Fruit fly (Drosophila melanogaster) whole organism, embryonic: Measurements from ENCODE around the gene CG11095.

Experiments used
- Asciz ChIP-seq: fragments of 200-800 bp; sonication (Bioruptor generic); optimal IDR thresholded peaks from 2 replicates; lab custom pipeline; 2017; ENCODE audit warnings: missing biosample characterization, mild to moderate bottlenecking, missing genetic modification characterization, missing genetic modification reagents
- Atf-2 ChIP-seq: fragments of 200-800 bp; sonication (Bioruptor generic); optimal IDR thresholded peaks from 2 replicates; lab custom pipeline; 2016; ENCODE audit warnings: missing biosample characterization, missing genetic modification characterization
- Awh ChIP-seq: fragments of 200-800 bp; sonication (Bioruptor generic); IDR thresholded peaks from 2 replicates; pipeline ENCODE4, ENCODE4 v1.3.6; 2022; ENCODE audit warnings: missing biosample characterization, missing genetic modification characterization
- B-H2 ChIP-seq: fragments of 200-800 bp; sonication (Bioruptor generic); optimal IDR thresholded peaks from 2 replicates; lab custom pipeline; 2018; ENCODE audit warnings: missing biosample characterization, mild to moderate bottlenecking, missing genetic modification characterization
- Bgb ChIP-seq: fragments of 200-800 bp; sonication (Bioruptor generic); IDR thresholded peaks from 2 replicates; pipeline ENCODE4 v1.3.6; 2022; ENCODE audit warnings: missing biosample characterization, missing genetic modification characterization; ENCODE audit not compliant: partially characterized antibody
- Blimp-1 ChIP-seq: fragments of 200-800 bp; sonication (Bioruptor generic); optimal IDR thresholded peaks from 3 replicates; lab custom pipeline; 2018; ENCODE audit warnings: missing biosample characterization, missing genetic modification characterization, mild to moderate bottlenecking, moderate library complexity, missing genetic modification reagents
- CG10267 ChIP-seq: fragments of 200-800 bp; sonication (Bioruptor generic); optimal IDR thresholded peaks from 2 replicates; lab custom pipeline; 2018; ENCODE audit warnings: missing biosample characterization, mild to moderate bottlenecking, missing genetic modification characterization, moderate library complexity
- CG10462 ChIP-seq: fragments of 200-800 bp; sonication (Bioruptor generic); optimal IDR thresholded peaks from 2 replicates; lab custom pipeline; 2016; ENCODE audit warnings: missing biosample characterization, missing genetic modification characterization
- CG12071 ChIP-seq: fragments of 200-800 bp; sonication (Bioruptor generic); optimal IDR thresholded peaks from 3 replicates; lab custom pipeline; 2018; ENCODE audit warnings: missing biosample characterization, mild to moderate bottlenecking, missing genetic modification characterization
- CG12659 ChIP-seq: fragments of 200-800 bp; sonication (Bioruptor generic); optimal IDR thresholded peaks from 3 replicates; lab custom pipeline; 2017; ENCODE audit warnings: mild to moderate bottlenecking, missing biosample characterization, missing genetic modification reagents, missing genetic modification characterization
- CG12942 ChIP-seq: fragments of 200-800 bp; sonication (Bioruptor generic); optimal IDR thresholded peaks from 3 replicates; lab custom pipeline; 2016; ENCODE audit warnings: missing biosample characterization, missing genetic modification characterization
- CG14014 ChIP-seq: fragments of 200-800 bp; sonication (Bioruptor generic); IDR thresholded peaks from 2 replicates; pipeline ENCODE4 v1.3.6; 2022; ENCODE audit warnings: missing biosample characterization, missing genetic modification characterization
- CG15479 ChIP-seq: fragments of 200-800 bp; sonication (Bioruptor generic); optimal IDR thresholded peaks from 3 replicates; lab custom pipeline; 2019; ENCODE audit warnings: missing biosample characterization, mild to moderate bottlenecking, missing genetic modification characterization, moderate library complexity
- CG16813 ChIP-seq: fragments of 200-800 bp; sonication (Bioruptor generic); IDR thresholded peaks from 3 replicates; pipeline ENCODE4 v1.3.6; 2022; ENCODE audit warnings: missing biosample characterization, missing genetic modification characterization; ENCODE audit not compliant: partially characterized antibody
- CG17186 ChIP-seq: fragments of 200-800 bp; sonication (Bioruptor generic); optimal IDR thresholded peaks from 3 replicates; lab custom pipeline; 2017; ENCODE audit warnings: missing biosample characterization, missing genetic modification reagents, missing genetic modification characterization
- CG17829 ChIP-seq: fragments of 200-800 bp; optimal IDR thresholded peaks from 2 replicates; lab custom pipeline; 2019; ENCODE audit warnings: missing biosample characterization, mild to moderate bottlenecking, missing genetic modification characterization, moderate library complexity
- CG2202 ChIP-seq: fragments of 200-800 bp; sonication (Bioruptor generic); optimal IDR thresholded peaks from 2 replicates; lab custom pipeline; 2018; ENCODE audit warnings: missing biosample characterization, mild to moderate bottlenecking, missing genetic modification characterization
- CG31224 ChIP-seq: fragments of 200-800 bp; sonication (Bioruptor generic); IDR thresholded peaks from 2 replicates; pipeline ENCODE4 v1.3.6; 2022; ENCODE audit warnings: missing biosample characterization, missing genetic modification characterization
- CG4424 ChIP-seq: fragments of 200-800 bp; sonication (Bioruptor generic); optimal IDR thresholded peaks from 3 replicates; lab custom pipeline; 2016; ENCODE audit warnings: missing biosample characterization, missing genetic modification characterization
- CG5180 ChIP-seq: fragments of 200-800 bp; sonication (Bioruptor generic); optimal IDR thresholded peaks from 3 replicates; lab custom pipeline; 2017; ENCODE audit warnings: missing biosample characterization, missing genetic modification characterization, mild to moderate bottlenecking, moderate library complexity, missing genetic modification reagents
- CG6683 ChIP-seq: fragments of 200-800 bp; sonication (Bioruptor generic); optimal IDR thresholded peaks from 2 replicates; lab custom pipeline; 2017; ENCODE audit warnings: missing biosample characterization, mild to moderate bottlenecking, missing genetic modification characterization, missing genetic modification reagents
- CkIIα-i1 ChIP-seq: fragments of 200-800 bp; sonication (Bioruptor generic); IDR thresholded peaks from 2 replicates; pipeline ENCODE4 v1.3.6; 2022; ENCODE audit warnings: missing biosample characterization, missing genetic modification characterization
- E2f1 ChIP-seq: fragments of 200-800 bp; sonication (Bioruptor generic); IDR thresholded peaks from 2 replicates; pipeline ENCODE4 v1.3.6; 2022; ENCODE audit warnings: missing biosample characterization, missing genetic modification characterization
- Fer1 ChIP-seq: fragments of 200-800 bp; sonication (Bioruptor generic); optimal IDR thresholded peaks from 2 replicates; lab custom pipeline; 2017; ENCODE audit warnings: missing biosample characterization, mild to moderate bottlenecking, missing genetic modification characterization
- HmgZ ChIP-seq: fragments of 200-800 bp; sonication (Bioruptor generic); optimal IDR thresholded peaks from 2 replicates; lab custom pipeline; 2018; ENCODE audit warnings: missing biosample characterization, mild to moderate bottlenecking, missing genetic modification characterization
- Mad ChIP-seq: fragments of 200-800 bp; sonication (Bioruptor generic); optimal IDR thresholded peaks from 2 replicates; lab custom pipeline; 2016; ENCODE audit warnings: missing biosample characterization, missing genetic modification characterization
- Vsx1 ChIP-seq: fragments of 200-800 bp; sonication (Bioruptor generic); optimal IDR thresholded peaks from 2 replicates; lab custom pipeline; 2017; ENCODE audit warnings: missing biosample characterization, mild to moderate bottlenecking, missing genetic modification characterization, missing genetic modification reagents
- az2 ChIP-seq: fragments of 200-800 bp; sonication (Bioruptor generic); optimal IDR thresholded peaks from 3 replicates; lab custom pipeline; 2016; ENCODE audit warnings: missing biosample characterization, missing genetic modification characterization
- bcd ChIP-seq: fragments of 200-800 bp; sonication (Bioruptor generic); optimal IDR thresholded peaks from 2 replicates; lab custom pipeline; 2017; ENCODE audit warnings: missing biosample characterization, mild to moderate bottlenecking, missing genetic modification characterization
- chn ChIP-seq: fragments of 200-800 bp; sonication (Bioruptor generic); optimal IDR thresholded peaks from 2 replicates; lab custom pipeline; 2016; ENCODE audit warnings: missing biosample characterization, missing genetic modification characterization
- cwo ChIP-seq: fragments of 200-800 bp; sonication (Bioruptor generic); optimal IDR thresholded peaks from 3 replicates; lab custom pipeline; 2017; ENCODE audit warnings: missing biosample characterization, missing genetic modification characterization, mild to moderate bottlenecking, moderate library complexity, missing genetic modification reagents
- emc ChIP-seq: fragments of 200-800 bp; sonication (Bioruptor generic); optimal IDR thresholded peaks from 2 replicates; lab custom pipeline; 2016; ENCODE audit warnings: missing biosample characterization, missing genetic modification characterization
- gem ChIP-seq: fragments of 200-800 bp; sonication (Bioruptor generic); optimal IDR thresholded peaks from 2 replicates; lab custom pipeline; 2019; ENCODE audit warnings: missing biosample characterization, mild to moderate bottlenecking, missing genetic modification characterization, moderate library complexity
- grn ChIP-seq: fragments of 200-800 bp; sonication (Bioruptor generic); optimal IDR thresholded peaks from 3 replicates; lab custom pipeline; 2017; ENCODE audit warnings: missing biosample characterization, missing genetic modification characterization
- her ChIP-seq: fragments of 200-800 bp; sonication (Bioruptor generic); optimal IDR thresholded peaks from 2 replicates; lab custom pipeline; 2016; ENCODE audit warnings: missing biosample characterization, missing genetic modification characterization
- ind ChIP-seq: fragments of 200-800 bp; sonication (Bioruptor generic); optimal IDR thresholded peaks from 3 replicates; lab custom pipeline; 2016; ENCODE audit warnings: missing biosample characterization, missing genetic modification characterization
- lilli ChIP-seq: fragments of 200-800 bp; sonication (Bioruptor generic); optimal IDR thresholded peaks from 3 replicates; lab custom pipeline; 2016; ENCODE audit warnings: missing biosample characterization, missing genetic modification characterization
- nau ChIP-seq: fragments of 200-800 bp; sonication (Bioruptor generic); optimal IDR thresholded peaks from 3 replicates; lab custom pipeline; 2017; ENCODE audit warnings: missing biosample characterization, mild to moderate bottlenecking, missing genetic modification characterization, missing genetic modification reagents
- odd ChIP-seq: fragments of 200-800 bp; sonication (Bioruptor generic); optimal IDR thresholded peaks from 2 replicates; lab custom pipeline; 2017; ENCODE audit warnings: missing biosample characterization, mild to moderate bottlenecking, missing genetic modification characterization
- org-1 ChIP-seq: fragments of 200-800 bp; sonication (Bioruptor generic); optimal IDR thresholded peaks from 2 replicates; lab custom pipeline; 2017; ENCODE audit warnings: missing biosample characterization, missing genetic modification characterization
- pb ChIP-seq: fragments of 200-800 bp; sonication (Bioruptor generic); optimal IDR thresholded peaks from 3 replicates; lab custom pipeline; 2016; ENCODE audit warnings: missing biosample characterization, missing genetic modification characterization
- row ChIP-seq: fragments of 200-800 bp; sonication (Bioruptor generic); IDR thresholded peaks from 3 replicates; pipeline ENCODE4 v1.3.6; 2022; ENCODE audit warnings: missing biosample characterization, missing genetic modification characterization
- salm ChIP-seq: fragments of 200-800 bp; sonication (Bioruptor generic); optimal IDR thresholded peaks from 2 replicates; lab custom pipeline; 2018; ENCODE audit warnings: missing biosample characterization, mild to moderate bottlenecking, missing genetic modification characterization
- schlank ChIP-seq: fragments of 200-800 bp; sonication (Bioruptor generic); optimal IDR thresholded peaks from 2 replicates; lab custom pipeline; 2018; ENCODE audit warnings: missing biosample characterization, mild to moderate bottlenecking, missing genetic modification characterization
- sens-2 ChIP-seq: fragments of 200-800 bp; sonication (Bioruptor generic); IDR thresholded peaks from 2 replicates; pipeline ENCODE4 v1.3.6; 2022; ENCODE audit warnings: missing biosample characterization, missing genetic modification characterization
- stwl ChIP-seq: fragments of 200-800 bp; sonication (Bioruptor generic); optimal IDR thresholded peaks from 3 replicates; lab custom pipeline; 2018; ENCODE audit warnings: missing biosample characterization, mild to moderate bottlenecking, missing genetic modification characterization, moderate library complexity
- tna ChIP-seq: fragments of 200-800 bp; sonication (Bioruptor generic); IDR thresholded peaks from 2 replicates; pipeline ENCODE4 v1.3.6; 2022; ENCODE audit warnings: missing biosample characterization, missing genetic modification characterization; ENCODE audit not compliant: partially characterized antibody
- trem ChIP-seq: fragments of 200-800 bp; optimal IDR thresholded peaks from 3 replicates; lab custom pipeline; 2019; ENCODE audit warnings: missing biosample characterization, mild to moderate bottlenecking, missing genetic modification characterization, moderate library complexity
- vfl ChIP-seq: fragments of 200-800 bp; sonication (Bioruptor generic); optimal IDR thresholded peaks from 2 replicates; lab custom pipeline; 2016; ENCODE audit warnings: missing biosample characterization, missing genetic modification characterization
- yki ChIP-seq: fragments of >200 bp; optimal IDR thresholded peaks from 3 replicates; lab custom pipeline; 2018
- z ChIP-seq: fragments of 200-800 bp; sonication (Bioruptor generic); IDR thresholded peaks from 3 replicates; pipeline ENCODE4 v1.3.6; 2022; ENCODE audit warnings: missing biosample characterization, missing genetic modification characterization

The CG11095 gene

dm6 chrX:13838892-13839291, 27.4 kb downstream of the CG11095 start (continued):
- TF ChIP-seq CG15479 (GFP tag; lab: Kevin White, UChicago) (peak; percentile 38), odd (GFP tag; lab: Kevin White, UChicago) (peak; percentile 35), CG10267 (peak; percentile 51), HmgZ (tag; lab: Kevin White, UChicago) (peak; percentile 30), schlank (tag; lab: Kevin White, UChicago) (peak; percentile 14), CkIIα-i1 (GFP tag; lab: Robert Waterston, UW) (no peak), Bgb (no peak), stwl (tag; lab: Kevin White, UChicago) (no peak), trem (tag; lab: Kevin White, UChicago) (peak; percentile 5), chn (GFP tag; lab: Kevin White, UChicago) (peak; percentile 75), CG16813 (GFP tag; lab: Robert Waterston, UW) (no peak), ind (GFP tag; lab: Kevin White, UChicago) (peak; percentile 83), E2f1 (GFP tag; lab: Robert Waterston, UW) (peak; percentile 71), org-1 (GFP tag; lab: Kevin White, UChicago) (peak; percentile 61), CG12659 (GFP tag; lab: Kevin White, UChicago) (peak; percentile 50), sens-2 (GFP tag; lab: Robert Waterston, UW) (peak; percentile 67), lilli (GFP tag; lab: Kevin White, UChicago) (peak; percentile 76), CG12071 (peak; percentile 75), Blimp-1 (GFP tag; lab: Kevin White, UChicago) (peak; percentile 72), tna (GFP tag; lab: Robert Waterston, UW) (no peak), CG12942 (GFP tag; lab: Kevin White, UChicago) (peak; percentile 32), CG17186 (peak; percentile 20), Mad (GFP tag; lab: Kevin White, UChicago) (peak; percentile 61), Asciz (GFP tag; lab: Kevin White, UChicago) (peak; percentile 57), nau (GFP tag; lab: Kevin White, UChicago) (peak; percentile 68), z (GFP tag; lab: Robert Waterston, UW) (0 out of 3 replicates have a peak, but pooled peaks have one; percentile 37), CG6683 (peak; percentile 1), bcd (GFP tag; lab: Kevin White, UChicago) (peak; percentile 78), salm (tag; lab: Kevin White, UChicago) (peak; percentile 59), Atf-2 (GFP tag; lab: Kevin White, UChicago) (peak; percentile 62), CG31224 (GFP tag; lab: Robert Waterston, UW) (peak; percentile 39; the same call in 1 of the 2 replicates), CG14014 (GFP tag; lab: Robert Waterston, UW) (peak; percentile 67; the same call in 1 of the 2 replicates), Awh (GFP tag; lab: Robert Waterston, UW) (peak; percentile 82), pb (GFP tag; lab: Kevin White, UChicago) (peak; percentile 8), cwo (GFP tag; lab: Kevin White, UChicago) (peak; percentile 49), yki (lab: Kevin White, UChicago) (no peak), CG10462 (peak; percentile 26), vfl (peak; percentile 29), emc (GFP tag; lab: Kevin White, UChicago) (peak; percentile 60), grn (no peak), CG2202 (tag; lab: Kevin White, UChicago) (peak; percentile 17), row (peak; percentile 79), CG17829 (tag; lab: Kevin White, UChicago) (peak; percentile 42), her (peak; percentile 49), az2 (GFP tag; lab: Kevin White, UChicago) (peak; percentile 77), Fer1 (GFP tag; lab: Kevin White, UChicago) (peak; percentile 52), B-H2 (GFP tag; lab: Kevin White, UChicago) (no peak), CG5180 (peak; percentile 52), gem (peak; percentile 82), CG4424 (peak; percentile 76), Vsx1 (GFP tag; lab: Kevin White, UChicago) (peak; percentile 47)
